Worm (Caenorhabditis elegans) whole organism, late embryonic: ENCODE measurements around the gene Y54G2A.40.

Source experiments
- C08G9.2 ChIP-seq: sonication (generic microtip); optimal IDR thresholded peaks from 2 replicates; lab custom pipeline; 2016; ENCODE audit warnings: mild to moderate bottlenecking, missing genetic modification characterization, moderate library complexity, missing compliant biosample characterization
- F13H6.1 ChIP-seq: sonication (generic microtip); optimal IDR thresholded peaks from 2 replicates; lab custom pipeline; 2016; ENCODE audit warnings: missing genetic modification characterization, missing compliant biosample characterization
- K02D7.2 ChIP-seq: sonication (generic microtip); optimal IDR thresholded peaks from 2 replicates; lab custom pipeline; 2017; ENCODE audit warnings: mild to moderate bottlenecking, missing genetic modification characterization, missing compliant biosample characterization
- ahr-1 ChIP-seq: sonication (generic microtip); optimal IDR thresholded peaks from 2 replicates; lab custom pipeline; 2016; ENCODE audit warnings: missing genetic modification characterization, missing compliant biosample characterization
- ama-1 ChIP-seq: fragments of 150-350 bp; optimal IDR thresholded peaks from 2 replicates; lab custom pipeline; 2014
- ceh-14 ChIP-seq: sonication (generic microtip); optimal IDR thresholded peaks from 2 replicates; lab custom pipeline; 2016; ENCODE audit warnings: missing genotype, missing genetic modification characterization, missing compliant biosample characterization
- ceh-18 ChIP-seq: sonication (generic microtip); optimal IDR thresholded peaks from 2 replicates; lab custom pipeline; 2016; ENCODE audit warnings: missing genetic modification characterization, missing compliant biosample characterization
- ceh-2 ChIP-seq: sonication (generic microtip); optimal IDR thresholded peaks from 2 replicates; lab custom pipeline; 2016; ENCODE audit warnings: missing genotype, missing genetic modification characterization, missing compliant biosample characterization
- ceh-22 ChIP-seq: sonication (generic microtip); optimal IDR thresholded peaks from 2 replicates; lab custom pipeline; 2017; ENCODE audit warnings: missing biosample characterization, missing genetic modification characterization
- ceh-24 ChIP-seq: sonication (generic microtip); optimal IDR thresholded peaks from 2 replicates; lab custom pipeline; 2016; ENCODE audit warnings: mild to moderate bottlenecking, missing genetic modification characterization, missing compliant biosample characterization
- ceh-30 ChIP-seq: fragments of 150-350 bp; optimal IDR thresholded peaks from 2 replicates; lab custom pipeline; 2014; ENCODE audit warnings: missing biosample characterization, missing genetic modification characterization
- ceh-31 ChIP-seq: sonication (generic microtip); optimal IDR thresholded peaks from 2 replicates; lab custom pipeline; 2016; ENCODE audit warnings: missing genetic modification characterization, missing compliant biosample characterization
- ceh-34 ChIP-seq: sonication (generic microtip); optimal IDR thresholded peaks from 2 replicates; lab custom pipeline; 2016; ENCODE audit warnings: mild to moderate bottlenecking, missing genetic modification characterization, missing compliant biosample characterization
- elt-4 ChIP-seq: sonication (generic microtip); optimal IDR thresholded peaks from 2 replicates; lab custom pipeline; 2016; ENCODE audit warnings: missing genetic modification characterization, missing compliant biosample characterization
- ets-4 ChIP-seq: sonication (generic microtip); optimal IDR thresholded peaks from 2 replicates; lab custom pipeline; 2016; ENCODE audit warnings: missing genetic modification characterization, missing compliant biosample characterization
- eyg-1 ChIP-seq: sonication (generic microtip); optimal IDR thresholded peaks from 2 replicates; lab custom pipeline; 2016; ENCODE audit warnings: missing genotype, missing genetic modification characterization, missing compliant biosample characterization
- fax-1 ChIP-seq: sonication (generic microtip); optimal IDR thresholded peaks from 2 replicates; lab custom pipeline; 2016; ENCODE audit warnings: missing genotype, missing genetic modification characterization, missing compliant biosample characterization
- fkh-6 ChIP-seq: sonication (generic microtip); optimal IDR thresholded peaks from 2 replicates; lab custom pipeline; 2016; ENCODE audit warnings: missing genetic modification characterization, missing compliant biosample characterization
- gmeb-2 ChIP-seq: sonication (generic microtip); optimal IDR thresholded peaks from 2 replicates; lab custom pipeline; 2016; ENCODE audit warnings: missing genetic modification characterization, inconsistent platforms, missing compliant biosample characterization
- hlh-13 ChIP-seq: fragments of 200-800 bp; sonication (Bioruptor generic); optimal IDR thresholded peaks from 2 replicates; lab custom pipeline; 2018; ENCODE audit warnings: mild to moderate bottlenecking, missing genetic modification characterization, missing compliant biosample characterization
- hlh-15 ChIP-seq: sonication (generic microtip); optimal IDR thresholded peaks from 2 replicates; lab custom pipeline; 2016; ENCODE audit warnings: missing genetic modification characterization, missing compliant biosample characterization
- hlh-6 ChIP-seq: sonication (generic microtip); optimal IDR thresholded peaks from 2 replicates; lab custom pipeline; 2016; ENCODE audit warnings: missing genotype, missing genetic modification characterization, missing compliant biosample characterization
- lim-6 ChIP-seq: sonication (generic microtip); optimal IDR thresholded peaks from 2 replicates; lab custom pipeline; 2016; ENCODE audit warnings: missing genetic modification characterization, missing compliant biosample characterization
- madf-2 ChIP-seq: sonication (generic microtip); optimal IDR thresholded peaks from 2 replicates; lab custom pipeline; 2017; ENCODE audit warnings: missing genetic modification characterization, missing compliant biosample characterization
- nfya-1 ChIP-seq: sonication (generic microtip); optimal IDR thresholded peaks from 2 replicates; lab custom pipeline; 2017; ENCODE audit warnings: missing genetic modification characterization, mild to moderate bottlenecking, missing compliant biosample characterization, antibody characterized with exemption, moderate library complexity
- nhr-11 ChIP-seq: fragments of 150-350 bp; optimal IDR thresholded peaks from 2 replicates; lab custom pipeline; 2014; ENCODE audit warnings: missing biosample characterization, missing genetic modification characterization
- odd-2 ChIP-seq: sonication (generic microtip); optimal IDR thresholded peaks from 2 replicates; lab custom pipeline; 2017; ENCODE audit warnings: antibody characterized with exemption, mild to moderate bottlenecking, missing genetic modification characterization, missing compliant biosample characterization
- pag-3 ChIP-seq: sonication (generic microtip); optimal IDR thresholded peaks from 2 replicates; lab custom pipeline; 2016; ENCODE audit warnings: missing compliant biosample characterization, missing genetic modification characterization, borderline replicate concordance
- pat-9 ChIP-seq: fragments of 200-800 bp; sonication (Bioruptor generic); optimal IDR thresholded peaks from 2 replicates; lab custom pipeline; 2018; ENCODE audit warnings: mild to moderate bottlenecking, missing genetic modification characterization, moderate library complexity, missing compliant biosample characterization
- pha-2 ChIP-seq: sonication (generic microtip); optimal IDR thresholded peaks from 2 replicates; lab custom pipeline; 2017; ENCODE audit warnings: mild to moderate bottlenecking, missing genetic modification characterization, missing compliant biosample characterization
- pha-4 ChIP-seq: fragments of 150-350 bp; optimal IDR thresholded peaks from 2 replicates; lab custom pipeline; 2018; ENCODE audit warnings: missing biosample characterization, missing genetic modification reagents, missing genetic modification characterization
- pros-1 ChIP-seq: fragments of 150-350 bp; optimal IDR thresholded peaks from 2 replicates; lab custom pipeline; 2014; ENCODE audit warnings: missing biosample characterization, missing genetic modification reagents, missing genetic modification characterization
- rnt-1 ChIP-seq: sonication (generic microtip); optimal IDR thresholded peaks from 2 replicates; lab custom pipeline; 2016; ENCODE audit warnings: missing genetic modification characterization, missing compliant biosample characterization
- sdc-2 ChIP-seq: sonication (generic microtip); optimal IDR thresholded peaks from 2 replicates; lab custom pipeline; 2016; ENCODE audit warnings: missing genotype, missing genetic modification characterization, missing compliant biosample characterization
- sox-2 ChIP-seq: fragments of 200-800 bp; sonication (Bioruptor generic); IDR thresholded peaks from 2 replicates; pipeline ENCODE4 v1.3.6; 2022; ENCODE audit warnings: missing genetic modification reagents, missing genetic modification characterization, missing compliant biosample characterization
- syd-9 ChIP-seq: sonication (generic microtip); optimal IDR thresholded peaks from 2 replicates; lab custom pipeline; 2016; ENCODE audit warnings: mild to moderate bottlenecking, missing genetic modification characterization, moderate library complexity, missing compliant biosample characterization
- tbx-7 ChIP-seq: sonication (generic microtip); optimal IDR thresholded peaks from 2 replicates; lab custom pipeline; 2016; ENCODE audit warnings: missing genotype, missing genetic modification characterization, missing compliant biosample characterization
- unc-3 ChIP-seq, 2 experiments: fragments of 200-800 bp in 1 of 2; sonication (Bioruptor generic) in 1 of 2; sonication (generic microtip) in 1 of 2; conservative IDR thresholded peaks in 1 of 2; optimal IDR thresholded peaks in 1 of 2; 2 replicates each; pipeline versions ENCODE4 v1.3.6 to Lab custom; 2016 to 2022; ENCODE audit warnings: missing compliant biosample characterization in 2 of 2, missing genetic modification characterization in 2 of 2, missing genetic modification reagents in 1 of 2
- unc-42 ChIP-seq: sonication (generic microtip); optimal IDR thresholded peaks from 2 replicates; lab custom pipeline; 2016; ENCODE audit warnings: missing genotype, missing genetic modification characterization, missing compliant biosample characterization
- unc-86 ChIP-seq: sonication (generic microtip); optimal IDR thresholded peaks from 2 replicates; lab custom pipeline; 2016; ENCODE audit warnings: missing genetic modification characterization, missing compliant biosample characterization
- zip-5 ChIP-seq: sonication (generic microtip); optimal IDR thresholded peaks from 2 replicates; lab custom pipeline; 2016; ENCODE audit warnings: missing genetic modification characterization, missing compliant biosample characterization

Gene Y54G2A.40

DNA sequence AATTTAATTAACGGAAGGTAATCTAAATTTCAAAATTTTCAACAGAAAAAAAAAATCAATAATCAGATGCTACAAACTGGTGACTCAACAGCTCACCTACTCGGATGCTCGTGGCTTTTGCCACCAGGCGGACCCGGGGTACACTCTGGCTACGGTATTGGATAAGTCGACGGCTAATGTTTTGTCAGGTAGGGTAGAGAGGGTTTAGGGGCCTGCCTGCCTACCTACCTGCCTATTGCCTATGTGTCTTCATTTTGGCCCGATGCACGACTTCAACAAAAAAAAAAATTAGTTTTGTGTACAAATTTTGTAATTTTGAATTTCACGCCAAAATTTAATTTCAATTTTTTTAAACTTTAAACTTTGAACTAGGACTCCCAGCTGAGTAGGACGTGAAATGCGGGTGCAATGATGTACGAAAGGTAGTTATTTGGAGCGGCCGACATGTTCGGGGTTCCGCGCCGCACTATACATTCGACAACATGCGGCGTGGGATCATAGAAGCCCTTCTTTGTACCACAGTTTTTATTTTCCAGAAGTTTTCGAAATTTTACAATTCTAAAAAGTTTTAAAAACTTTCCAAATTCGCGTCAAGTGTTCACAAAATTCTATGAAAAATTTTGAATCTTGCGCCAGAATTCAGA lies 20.7 kb upstream of the Y54G2A.40 start:
- TF ChIP-seq lim-6 (tag; lab: Kevin White, UChicago): no peak
- TF ChIP-seq F13H6.1: no peak
- no peak for TF ChIP-seq ceh-31
- no peak for TF ChIP-seq ceh-30 (tag; lab: Kevin White, UChicago)
- TF ChIP-seq unc-3 (GFP tag; conservative IDR thresholded peaks at IDR 0.05; lab: Robert Waterston, UW): no peak
- no peak for TF ChIP-seq unc-3 (tag; optimal IDR thresholded peaks at IDR 0.05; lab: Kevin White, UChicago)
- no peak for TF ChIP-seq sox-2 (GFP tag; lab: Robert Waterston, UW)
- TF ChIP-seq nfya-1 (tag; lab: Kevin White, UChicago): no peak
- no peak for TF ChIP-seq ahr-1 (tag; lab: Kevin White, UChicago)
- no peak for TF ChIP-seq eyg-1
- no peak for TF ChIP-seq ceh-2 (tag; lab: Kevin White, UChicago)
- no peak for TF ChIP-seq syd-9 (tag; lab: Kevin White, UChicago)
- TF ChIP-seq, all 69 proteins: peak for 0

DNA sequence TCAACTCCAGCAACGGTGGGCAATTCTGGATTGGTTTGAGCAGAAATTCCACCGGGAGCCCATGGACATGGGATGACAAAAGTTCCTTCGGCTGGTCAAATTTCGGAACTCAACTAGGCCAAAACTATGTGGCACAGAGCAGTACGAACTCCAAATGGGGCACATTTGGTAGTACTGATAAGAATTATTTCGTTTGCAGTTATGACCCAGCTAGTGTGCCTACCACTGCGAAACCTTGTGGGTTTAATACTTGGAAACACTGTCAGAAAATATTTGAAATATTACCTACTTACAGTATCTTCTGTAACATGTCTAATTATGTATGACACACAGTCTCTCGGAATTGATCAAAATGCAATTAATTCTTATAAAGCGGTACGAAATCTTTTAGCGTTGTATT lies 19.9 kb upstream of the Y54G2A.40 start:
- TF ChIP-seq ceh-18 (tag; lab: Kevin White, UChicago): no peak
- no peak for TF ChIP-seq hlh-13 (GFP tag; lab: Kevin White, UChicago)
- TF ChIP-seq fax-1 (tag; lab: Kevin White, UChicago): no peak
- TF ChIP-seq elt-4 (tag; lab: Kevin White, UChicago): no peak
- no peak for TF ChIP-seq unc-42 (tag; lab: Kevin White, UChicago)
- TF ChIP-seq K02D7.2 (tag; lab: Kevin White, UChicago): no peak
- no peak for TF ChIP-seq nhr-11 (tag; lab: Kevin White, UChicago)
- TF ChIP-seq pag-3: no peak
- no peak for TF ChIP-seq ceh-34
- TF ChIP-seq eyg-1: no peak
- TF ChIP-seq odd-2: no peak
- TF ChIP-seq pat-9 (tag; lab: Kevin White, UChicago): no peak

DNA sequence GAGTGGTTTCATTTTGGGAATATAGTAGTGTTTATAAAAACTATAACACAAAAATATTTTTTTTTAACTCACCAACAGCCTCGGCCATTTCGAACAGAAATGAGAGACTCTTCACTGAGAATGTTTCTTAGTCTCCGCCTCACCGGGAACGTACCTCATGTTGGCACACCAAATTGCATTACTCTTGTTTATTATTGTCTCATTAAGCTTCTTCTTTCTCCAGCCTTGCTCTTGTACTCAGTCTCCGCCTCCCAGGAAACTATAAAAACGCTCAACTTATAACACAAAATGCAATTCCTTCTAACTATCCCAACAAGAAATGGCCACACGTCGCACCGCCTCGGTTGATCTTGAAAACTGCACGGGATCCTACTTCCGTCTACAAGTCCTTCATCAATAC lies 13.7 kb upstream of the Y54G2A.40 start, which contains the start of the genes Y54G2A.48 and pudl-1:
TSS of gene Y54G2A.48 (minus strand) at position 101 of the 400 bp plus-strand sequence.
TSS of gene pudl-1 (plus strand) at position 320 of the 400 bp plus-strand sequence.
- TF ChIP-seq madf-2: no peak
- TF ChIP-seq ceh-31: no peak
- no peak for TF ChIP-seq fkh-6 (tag; lab: Kevin White, UChicago)
- no peak for TF ChIP-seq pros-1
- no peak for TF ChIP-seq C08G9.2 (tag; lab: Kevin White, UChicago)
- no peak for TF ChIP-seq tbx-7 (tag; lab: Kevin White, UChicago)
- no peak for TF ChIP-seq pha-4 (tag; lab: Kevin White, UChicago)
- TF ChIP-seq ahr-1 (tag; lab: Kevin White, UChicago): no peak
- no peak for TF ChIP-seq rnt-1 (tag; lab: Kevin White, UChicago)
- no peak for TF ChIP-seq nfya-1 (tag; lab: Kevin White, UChicago)

DNA sequence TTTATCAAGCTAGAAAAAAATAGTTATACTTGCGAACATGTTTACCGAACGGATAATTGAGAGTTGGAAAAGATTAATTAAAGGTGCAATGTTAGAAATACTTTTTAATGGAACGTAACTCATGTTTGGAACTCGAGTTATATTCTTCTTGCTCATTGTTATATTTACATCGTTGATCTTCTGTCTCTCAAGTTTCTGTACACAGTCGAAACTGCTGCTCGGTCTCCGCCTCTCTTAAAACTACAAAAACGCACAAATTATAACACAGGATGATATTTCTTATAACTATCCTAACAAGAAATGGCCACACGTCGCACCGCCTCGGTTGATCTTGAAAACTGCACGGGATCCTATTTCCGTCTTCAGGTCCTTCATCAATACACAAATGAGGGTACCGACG lies 11.8 kb upstream of the Y54G2A.40 start, which contains the start of gene pudl-2:
TSS of gene pudl-2 (plus strand) at position 301 of the 400 bp plus-strand sequence.
- no peak for TF ChIP-seq ceh-24 (tag; lab: Kevin White, UChicago)
- no peak for TF ChIP-seq ceh-31
- TF ChIP-seq zip-5 (tag; lab: Kevin White, UChicago): no peak

DNA sequence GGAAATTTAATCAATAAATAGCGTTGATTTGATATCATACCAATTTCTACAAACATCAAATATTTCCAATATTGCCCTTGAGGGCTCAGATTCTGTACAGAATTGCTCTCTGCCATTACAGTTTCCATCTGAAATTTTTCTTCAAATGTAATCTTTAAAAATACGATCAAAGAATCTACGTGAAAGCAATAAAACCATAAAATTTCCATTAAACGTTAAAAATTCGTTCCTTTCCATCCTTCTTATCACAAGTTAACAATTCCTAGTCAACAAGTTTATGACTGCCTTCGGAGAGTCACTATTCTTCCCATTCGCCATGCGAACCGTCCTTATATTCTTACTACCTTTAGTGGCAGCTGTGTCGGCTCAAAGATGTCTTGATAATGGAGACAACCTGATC lies 10.9 kb upstream of the Y54G2A.40 start, which contains the start of gene clec-82:
TSS of gene clec-82 (plus strand) at position 301 of the 400 bp plus-strand sequence.
- TF ChIP-seq ceh-31 (no peak), madf-2 (no peak), unc-86 (tag; lab: Kevin White, UChicago) (no peak), nhr-11 (tag; lab: Kevin White, UChicago) (no peak), hlh-6 (tag; lab: Kevin White, UChicago) (no peak), gmeb-2 (tag; lab: Kevin White, UChicago) (no peak), ama-1 (lab: Kevin White, UChicago) (no peak), pha-2 (tag; lab: Kevin White, UChicago) (no peak), ceh-34 (no peak), sdc-2 (tag; lab: Kevin White, UChicago) (no peak), odd-2 (no peak), ceh-14 (tag; lab: Kevin White, UChicago) (no peak), C08G9.2 (tag; lab: Kevin White, UChicago) (no peak), nfya-1 (tag; lab: Kevin White, UChicago) (no peak), ceh-22 (no peak), ets-4 (tag; lab: Kevin White, UChicago) (no peak), hlh-15 (no peak), syd-9 (tag; lab: Kevin White, UChicago) (no peak)
- TF ChIP-seq, all 69 proteins: peak for 0
